Worm (Caenorhabditis elegans): ENCODE measurements around the gene ubl-1.

Gene ubl-1

ce11 chrIII:3033931-3034330 lies 34.2 kb upstream of the ubl-1 start:
- TF ChIP-seq efl-1 (optimal IDR thresholded peaks at IDR 0.05) = no peak
- peak in 1 of 2 experiments; percentile 66 for TF ChIP-seq efl-1 (GFP tag; optimal IDR thresholded peaks at IDR 0.05 in 1 of 2)
- no peak for TF ChIP-seq dpl-1 (GFP tag; optimal IDR thresholded peaks at IDR 0.05)

ce11 chrIII:3034458-3034857 lies 33.7 kb upstream of the ubl-1 start:
- TF ChIP-seq ceh-90 (tag; optimal IDR thresholded peaks at IDR 0.05) (no peak), nhr-71 (tag; optimal IDR thresholded peaks at IDR 0.05) (peak; percentile 44), snu-23 (GFP tag; optimal IDR thresholded peaks at IDR 0.05) (peak; percentile 16), C34B4.2 (tag; optimal IDR thresholded peaks at IDR 0.05) (no peak), elt-2 (tag; optimal IDR thresholded peaks at IDR 0.05) (peak; percentile 51), dsc-1 (tag; optimal IDR thresholded peaks at IDR 0.05) (no peak), lin-35 (GFP tag; optimal IDR thresholded peaks at IDR 0.05) (peak in 1 of 2 experiments; percentile 2), nhr-90 (tag; optimal IDR thresholded peaks at IDR 0.05; ENCODE audit: poor library complexity) (peak; percentile 1), efl-1 (optimal IDR thresholded peaks at IDR 0.05) (peak in 1 of 2 experiments; percentile 4), efl-1 (GFP tag; optimal IDR thresholded peaks at IDR 0.05 in 1 of 2) (peak in 1 of 2 experiments; percentile 64), nhr-19 (GFP tag; conservative IDR thresholded peaks at IDR 0.05) (peak; percentile 20; the same call in 1 of the 2 replicates), nhr-84 (tag; optimal IDR thresholded peaks at IDR 0.05) (no peak), mep-1 (tag; optimal IDR thresholded peaks at IDR 0.05) (peak; percentile 4), fkh-10 (GFP tag; optimal IDR thresholded peaks at IDR 0.05) (no peak), nhr-77 (tag; optimal IDR thresholded peaks at IDR 0.05) (no peak), fkh-8 (tag; optimal IDR thresholded peaks at IDR 0.05) (no peak), lin-14 (GFP tag; optimal IDR thresholded peaks at IDR 0.05) (peak; percentile 38)

ce11 chrIII:3035977-3036376 lies 32.1 kb upstream of the ubl-1 start:
- TF ChIP-seq egl-13 (tag; optimal IDR thresholded peaks at IDR 0.05) = no peak
- peak in 2 of 3 experiments; percentile 37 to 63 for TF ChIP-seq dpl-1 (GFP tag; optimal IDR thresholded peaks at IDR 0.05)
- no peak for TF ChIP-seq C04F5.9 (tag; optimal IDR thresholded peaks at IDR 0.05)
- TF ChIP-seq efl-1 (optimal IDR thresholded peaks at IDR 0.05) = peak; percentile 69 to 84
- peak; percentile 30 to 39 for TF ChIP-seq efl-1 (GFP tag; optimal IDR thresholded peaks at IDR 0.05 in 1 of 2)
- TF ChIP-seq nhr-237 (tag; optimal IDR thresholded peaks at IDR 0.05) = no peak
- peak in 1 of 6 experiments; percentile 35 for TF ChIP-seq elt-3 (tag; optimal IDR thresholded peaks at IDR 0.05)
- TF ChIP-seq hlh-4 (tag; optimal IDR thresholded peaks at IDR 0.05) = no peak
- TF ChIP-seq zag-1 (tag; optimal IDR thresholded peaks at IDR 0.05) = no peak
- TF ChIP-seq mdl-1 (tag; optimal IDR thresholded peaks at IDR 0.05) = peak in 1 of 2 experiments; percentile 85
- peak; percentile 9 for TF ChIP-seq unc-86 (tag; optimal IDR thresholded peaks at IDR 0.05)
- peak; percentile 72 for TF ChIP-seq mep-1 (tag; optimal IDR thresholded peaks at IDR 0.05)
- TF ChIP-seq pqm-1 (tag; optimal IDR thresholded peaks at IDR 0.05) = no peak
- TF ChIP-seq nhr-19 (GFP tag; conservative IDR thresholded peaks at IDR 0.05) = peak; percentile 24; the same call in 1 of the 2 replicates
- TF ChIP-seq sox-4 (tag; optimal IDR thresholded peaks at IDR 0.05) = no peak
- TF ChIP-seq C34B4.2 (tag; optimal IDR thresholded peaks at IDR 0.05) = no peak
- peak; percentile 9 for TF ChIP-seq ama-1 (optimal IDR thresholded peaks at IDR 0.05)
- TF ChIP-seq fkh-8 (tag; optimal IDR thresholded peaks at IDR 0.05) = peak; percentile 71
- TF ChIP-seq nhr-90 (tag; optimal IDR thresholded peaks at IDR 0.05; ENCODE audit: poor library complexity) = peak; percentile 30
- TF ChIP-seq nhr-47 (tag; optimal IDR thresholded peaks at IDR 0.05) = peak; percentile 55
- peak; percentile 32 for TF ChIP-seq tbx-2 (tag; optimal IDR thresholded peaks at IDR 0.05)
- TF ChIP-seq ceh-8 (GFP tag; optimal IDR thresholded peaks at IDR 0.05) = no peak
- TF ChIP-seq elt-2 (tag; optimal IDR thresholded peaks at IDR 0.05) = peak; percentile 1
- peak; percentile 82 for TF ChIP-seq lin-14 (GFP tag; optimal IDR thresholded peaks at IDR 0.05)
- peak; percentile 1 for TF ChIP-seq irx-1 (tag; optimal IDR thresholded peaks at IDR 0.05)
- peak; percentile 58 for TF ChIP-seq nhr-20 (tag; optimal IDR thresholded peaks at IDR 0.05)
- TF ChIP-seq ceh-82 (tag; optimal IDR thresholded peaks at IDR 0.05) = peak; percentile 0 to 73 (median 63)
- no peak for TF ChIP-seq nhr-85 (tag)
- TF ChIP-seq skn-1 (tag; optimal IDR thresholded peaks at IDR 0.05) = peak; percentile 68
- peak; percentile 67 for TF ChIP-seq lsy-2 (tag; optimal IDR thresholded peaks at IDR 0.05)
- TF ChIP-seq isw-1 (GFP tag; IDR thresholded peaks at IDR 0.05) = 0 out of 2 replicates have a peak, but pooled peaks have one; percentile 3
- peak; percentile 48 for TF ChIP-seq blmp-1 (tag; optimal IDR thresholded peaks at IDR 0.05)
- TF ChIP-seq lin-35 (GFP tag; optimal IDR thresholded peaks at IDR 0.05) = peak; percentile 56 to 74
- TF ChIP-seq snu-23 (GFP tag; optimal IDR thresholded peaks at IDR 0.05) = peak; percentile 77
- peak; percentile 8 for TF ChIP-seq jun-1 (tag; optimal IDR thresholded peaks at IDR 0.05)
- no peak for TF ChIP-seq ets-5 (GFP tag; IDR thresholded peaks at IDR 0.05)
- peak; percentile 4 for TF ChIP-seq C16A3.4 (tag; optimal IDR thresholded peaks at IDR 0.05)
- TF ChIP-seq grh-1 (GFP tag; IDR thresholded peaks at IDR 0.05) = no peak
- TF ChIP-seq xbp-1 (tag; optimal IDR thresholded peaks at IDR 0.05) = peak; percentile 45
- TF ChIP-seq lin-13 (GFP tag; optimal IDR thresholded peaks at IDR 0.05) = peak; percentile 37
- TF ChIP-seq egl-27 (tag; optimal IDR thresholded peaks at IDR 0.05) = peak in 1 of 2 experiments; percentile 26
